Worm (Caenorhabditis elegans): ENCODE data around the gene mltn-11.

- TF ChIP-seq ama-1 (optimal IDR thresholded peaks at IDR 0.05), result no peak
- TF ChIP-seq pes-1 (GFP tag; IDR thresholded peaks at IDR 0.05), result no peak
- no peak for TF ChIP-seq tbx-11 (GFP tag; IDR thresholded peaks at IDR 0.05)
- TF ChIP-seq hnd-1 (tag; optimal IDR thresholded peaks at IDR 0.05), result no peak
- no peak for TF ChIP-seq hmg-4 (GFP tag; optimal IDR thresholded peaks at IDR 0.05)
- TF ChIP-seq hmbx-1 (tag; optimal IDR thresholded peaks at IDR 0.05), result no peak
- no peak for TF ChIP-seq ceh-36 (tag; optimal IDR thresholded peaks at IDR 0.05)
- TF ChIP-seq ceh-13 (GFP tag; optimal IDR thresholded peaks at IDR 0.05), result no peak
These were observed 7.0 kb upstream of the mltn-11 start, which contains the start of gene W06G6.2 for ce11 chrV:16628991-16629390.

Measured in whole organism, early embryonic.